Worm (Caenorhabditis elegans): ENCODE measurements around the gene F55C5.17.

The F55C5.17 gene

ce11 chrV:12301985-12302591 is at the start of gene F55C5.17, which contains the start of gene frm-7:
TSS of gene F55C5.17 (plus strand) at chrV:12302541.
TSS of gene frm-7 (plus strand) at chrV:12302484.
- TF ChIP-seq elt-2 (tag; optimal IDR thresholded peaks at IDR 0.05) = peak; percentile 57
- TF ChIP-seq hlh-30 (tag; optimal IDR thresholded peaks at IDR 0.05; ENCODE audit: insufficient read depth) = peak; percentile 38
- no peak for TF ChIP-seq sox-4 (tag; optimal IDR thresholded peaks at IDR 0.05)
- no peak for TF ChIP-seq ceh-31 (tag; optimal IDR thresholded peaks at IDR 0.05)

ce11 chrV:12255343-12255742 is 47.0 kb upstream of the F55C5.17 start, which contains the start of gene T04H1.12:
TSS of gene T04H1.12 (plus strand) at chrV:12255643.
- no peak for TF ChIP-seq ceh-6 (GFP tag; optimal IDR thresholded peaks at IDR 0.05)
- TF ChIP-seq hlh-13 (GFP tag; optimal IDR thresholded peaks at IDR 0.05) = no peak
- no peak for TF ChIP-seq hlh-15 (tag; optimal IDR thresholded peaks at IDR 0.05)
- TF ChIP-seq elt-4 (tag; optimal IDR thresholded peaks at IDR 0.05) = no peak
- no peak for TF ChIP-seq ceh-14 (tag; optimal IDR thresholded peaks at IDR 0.05)
- TF ChIP-seq unc-55 (GFP tag; optimal IDR thresholded peaks at IDR 0.05) = no peak
- no peak for TF ChIP-seq ceh-24 (tag; optimal IDR thresholded peaks at IDR 0.05)
- TF ChIP-seq fkh-6 (tag; optimal IDR thresholded peaks at IDR 0.05) = no peak
- TF ChIP-seq pqm-1 (tag; optimal IDR thresholded peaks at IDR 0.05) = no peak
- no peak for TF ChIP-seq odd-2 (tag; optimal IDR thresholded peaks at IDR 0.05)
- TF ChIP-seq pha-4 (tag; optimal IDR thresholded peaks at IDR 0.05) = no peak
- TF ChIP-seq unc-3 (GFP tag; conservative IDR thresholded peaks at IDR 0.05) = no peak
- TF ChIP-seq unc-3 (tag; optimal IDR thresholded peaks at IDR 0.05) = no peak
- no peak for TF ChIP-seq npax-4 (tag; optimal IDR thresholded peaks at IDR 0.05)
- no peak for TF ChIP-seq pros-1 (tag; optimal IDR thresholded peaks at IDR 0.05)
- no peak for TF ChIP-seq K02D7.2 (tag; optimal IDR thresholded peaks at IDR 0.05)
- TF ChIP-seq dmd-4 (tag; optimal IDR thresholded peaks at IDR 0.05; ENCODE audit: borderline replicate concordance) = no peak

- no peak for TF ChIP-seq nfya-1 (tag; optimal IDR thresholded peaks at IDR 0.05)
- no peak for TF ChIP-seq gmeb-2 (tag; optimal IDR thresholded peaks at IDR 0.05)
- no peak for TF ChIP-seq ceh-31 (tag; optimal IDR thresholded peaks at IDR 0.05)
- no peak for TF ChIP-seq elt-2 (tag; optimal IDR thresholded peaks at IDR 0.05)
- TF ChIP-seq ceh-9 (tag; optimal IDR thresholded peaks at IDR 0.05) = no peak
These were observed 45.9 kb upstream of the F55C5.17 start, which contains the start of gene ugt-55 for ce11 chrV:12256398-12256797. TSS of gene ugt-55 (plus strand) at chrV:12256698.

ce11 chrV:12258922-12259321 is 43.4 kb upstream of the F55C5.17 start, which contains the start of gene ugt-56:
TSS of gene ugt-56 (plus strand) at chrV:12258982.
- TF ChIP-seq zip-5 (tag; optimal IDR thresholded peaks at IDR 0.05) = no peak
- TF ChIP-seq npax-4 (tag; optimal IDR thresholded peaks at IDR 0.05) = no peak
- TF ChIP-seq hlh-30 (tag; optimal IDR thresholded peaks at IDR 0.05; ENCODE audit: insufficient read depth) = no peak
- no peak for TF ChIP-seq T23F11.4 (GFP tag; optimal IDR thresholded peaks at IDR 0.05)
- TF ChIP-seq lin-11 (tag; optimal IDR thresholded peaks at IDR 0.05) = no peak
- no peak for TF ChIP-seq ztf-16 (tag; optimal IDR thresholded peaks at IDR 0.05)
- no peak for TF ChIP-seq K02D7.2 (tag; optimal IDR thresholded peaks at IDR 0.05)
- no peak for TF ChIP-seq pros-1 (tag; optimal IDR thresholded peaks at IDR 0.05)
- no peak for TF ChIP-seq ama-1 (optimal IDR thresholded peaks at IDR 0.05)
- TF ChIP-seq F13H6.1 (tag; optimal IDR thresholded peaks at IDR 0.05) = no peak

ce11 chrV:12261377-12261776 is 41.0 kb upstream of the F55C5.17 start, which contains the start of gene tbb-6:
TSS of gene tbb-6 (plus strand) at chrV:12261531.
- TF ChIP-seq F13H6.1 (tag; optimal IDR thresholded peaks at IDR 0.05) (no peak), pqm-1 (tag; optimal IDR thresholded peaks at IDR 0.05) (no peak), K09A11.1 (tag; optimal IDR thresholded peaks at IDR 0.05; ENCODE audit: insufficient read depth) (no peak), ceh-45 (GFP tag; IDR thresholded peaks at IDR 0.05) (no peak), tbx-2 (tag; optimal IDR thresholded peaks at IDR 0.05) (no peak), unc-86 (tag; optimal IDR thresholded peaks at IDR 0.05) (no peak), ttx-3 (tag; optimal IDR thresholded peaks at IDR 0.05) (no peak), C08G9.2 (tag; optimal IDR thresholded peaks at IDR 0.05) (no peak), hlh-6 (tag; optimal IDR thresholded peaks at IDR 0.05) (no peak), sox-2 (GFP tag; IDR thresholded peaks at IDR 0.05) (no peak), ahr-1 (tag; optimal IDR thresholded peaks at IDR 0.05) (no peak), nfya-1 (tag; optimal IDR thresholded peaks at IDR 0.05) (no peak), eyg-1 (tag; optimal IDR thresholded peaks at IDR 0.05) (no peak), odd-2 (tag; optimal IDR thresholded peaks at IDR 0.05) (no peak), T23F11.4 (GFP tag; optimal IDR thresholded peaks at IDR 0.05) (no peak), sdc-2 (tag; optimal IDR thresholded peaks at IDR 0.05) (no peak), che-1 (tag; optimal IDR thresholded peaks at IDR 0.05) (no peak)

All from whole organism, late embryonic.